Fruit fly (Drosophila melanogaster) whole organism, embryonic: Measurements from ENCODE around the gene CG6739.
A peak's percentile ranks its signal among the peaks of the same experiment; 100 is the strongest.

Source experiments
- Atf-2 ChIP-seq: fragments of 200-800 bp; sonication (Bioruptor generic); optimal IDR thresholded peaks from 2 replicates; lab custom pipeline; 2016; ENCODE audit warnings: missing biosample characterization, missing genetic modification characterization
- Bteb2 ChIP-seq: fragments of 200-800 bp; sonication (Bioruptor generic); optimal IDR thresholded peaks from 2 replicates; lab custom pipeline; 2016; ENCODE audit warnings: missing biosample characterization, missing genetic modification characterization
- CG11560 ChIP-seq: fragments of 200-800 bp; sonication (Bioruptor generic); IDR thresholded peaks from 3 replicates; pipeline ENCODE4 v1.3.6; 2022; ENCODE audit warnings: missing biosample characterization, missing genetic modification characterization
- CG14441 ChIP-seq: fragments of 200-800 bp; sonication (Bioruptor generic); IDR thresholded peaks from 2 replicates; pipeline ENCODE4 v1.3.6; 2022; ENCODE audit warnings: missing biosample characterization, missing genetic modification characterization
- CG1603 ChIP-seq: fragments of 200-800 bp; sonication (Bioruptor generic); optimal IDR thresholded peaks from 2 replicates; lab custom pipeline; 2019; ENCODE audit warnings: missing biosample characterization, mild to moderate bottlenecking, missing genetic modification characterization, moderate library complexity
- CG16779 ChIP-seq: fragments of 200-800 bp; sonication (Bioruptor generic); IDR thresholded peaks from 2 replicates; pipeline ENCODE4 v1.3.6; 2022; ENCODE audit warnings: missing biosample characterization, missing genetic modification characterization
- CG17568 ChIP-seq: fragments of 200-800 bp; sonication (Bioruptor generic); optimal IDR thresholded peaks from 2 replicates; lab custom pipeline; 2018; ENCODE audit warnings: missing biosample characterization, mild to moderate bottlenecking, missing genetic modification characterization, moderate library complexity
- CG1792 ChIP-seq: fragments of 200-800 bp; sonication (Bioruptor generic); optimal IDR thresholded peaks from 2 replicates; lab custom pipeline; 2016; ENCODE audit warnings: missing biosample characterization, missing genetic modification characterization
- CG2199 ChIP-seq: fragments of 200-800 bp; sonication (Bioruptor generic); IDR thresholded peaks from 3 replicates; pipeline ENCODE4 v1.3.6; 2022; ENCODE audit warnings: missing biosample characterization, missing genetic modification characterization
- CG5245 ChIP-seq: fragments of 200-800 bp; sonication (Bioruptor generic); optimal IDR thresholded peaks from 3 replicates; lab custom pipeline; 2016; ENCODE audit warnings: missing biosample characterization, missing genetic modification characterization
- CG7745 ChIP-seq: fragments of 200-800 bp; sonication (Bioruptor generic); optimal IDR thresholded peaks from 2 replicates; lab custom pipeline; 2018; ENCODE audit warnings: missing biosample characterization, mild to moderate bottlenecking, missing genetic modification characterization, moderate library complexity
- CG7839 ChIP-seq: fragments of 200-800 bp; sonication (Bioruptor generic); optimal IDR thresholded peaks from 3 replicates; lab custom pipeline; 2018; ENCODE audit warnings: missing biosample characterization, mild to moderate bottlenecking, missing genetic modification characterization, moderate library complexity
- CG8388 ChIP-seq: fragments of 200-800 bp; sonication (Bioruptor generic); optimal IDR thresholded peaks from 2 replicates; lab custom pipeline; 2019; ENCODE audit warnings: missing biosample characterization, mild to moderate bottlenecking, missing genetic modification characterization, moderate library complexity
- CHES-1-like ChIP-seq: fragments of 200-800 bp; sonication (Bioruptor generic); optimal IDR thresholded peaks from 2 replicates; lab custom pipeline; 2016; ENCODE audit warnings: missing biosample characterization, missing genetic modification characterization
- D ChIP-seq, 2 experiments: fragments of 200-800 bp in 1 of 2; fragments of >200 bp in 1 of 2; sonication (Bioruptor generic) in 1 of 2; optimal IDR thresholded peaks; 2 replicates in 1 of 2; 3 replicates in 1 of 2; lab custom pipeline; 2017; ENCODE audit warnings: mild to moderate bottlenecking in 1 of 2, missing biosample characterization in 1 of 2, missing genetic modification characterization in 1 of 2, missing genetic modification reagents in 1 of 2
- E2f1 ChIP-seq: fragments of 200-800 bp; sonication (Bioruptor generic); IDR thresholded peaks from 2 replicates; pipeline ENCODE4 v1.3.6; 2022; ENCODE audit warnings: missing biosample characterization, missing genetic modification characterization
- E2f2 ChIP-seq: fragments of 200-800 bp; sonication (Bioruptor generic); IDR thresholded peaks from 2 replicates; pipeline ENCODE4 v1.3.6; 2022; ENCODE audit warnings: missing biosample characterization, missing genetic modification characterization
- Ets65A ChIP-seq: fragments of 200-800 bp; sonication (Bioruptor generic); peaks from one replicate; lab custom pipeline; 2016; ENCODE audit warnings: missing biosample characterization, missing genetic modification characterization
- Fer2 ChIP-seq: fragments of 200-800 bp; sonication (Bioruptor generic); optimal IDR thresholded peaks from 2 replicates; lab custom pipeline; 2018; ENCODE audit warnings: missing biosample characterization, mild to moderate bottlenecking, missing genetic modification characterization, moderate library complexity
- H2.0 ChIP-seq: fragments of 200-800 bp; sonication (Bioruptor generic); IDR thresholded peaks from 2 replicates; pipeline ENCODE4 v1.3.6; 2022; ENCODE audit warnings: missing biosample characterization, missing genetic modification characterization
- NFAT ChIP-seq: fragments of 200-800 bp; sonication (Bioruptor generic); IDR thresholded peaks from 2 replicates; pipeline ENCODE4 v1.3.6; 2022; ENCODE audit warnings: missing biosample characterization, missing genetic modification characterization
- Ptx1 ChIP-seq: fragments of 200-800 bp; sonication (Bioruptor generic); IDR thresholded peaks from 2 replicates; pipeline ENCODE4 v1.3.6; 2022; ENCODE audit warnings: missing biosample characterization, missing genetic modification characterization
- Xrp1 ChIP-seq: fragments of 200-800 bp; sonication (Bioruptor generic); IDR thresholded peaks from 2 replicates; pipeline ENCODE4 v1.3.6; 2022; ENCODE audit warnings: missing biosample characterization, missing genetic modification characterization
- aop ChIP-seq: fragments of 200-800 bp; sonication (Bioruptor generic); IDR thresholded peaks from 2 replicates; pipeline ENCODE4 v1.3.6; 2022; ENCODE audit warnings: missing biosample characterization, missing genetic modification characterization
- ap ChIP-seq: fragments of 200-800 bp; sonication (Bioruptor generic); IDR thresholded peaks from 2 replicates; pipeline ENCODE4 v1.3.6; 2022; ENCODE audit warnings: missing biosample characterization, missing genetic modification characterization
- bcd ChIP-seq: fragments of 200-800 bp; sonication (Bioruptor generic); optimal IDR thresholded peaks from 2 replicates; lab custom pipeline; 2017; ENCODE audit warnings: missing biosample characterization, mild to moderate bottlenecking, missing genetic modification characterization
- bsh ChIP-seq, 2 experiments: fragments of 200-800 bp; sonication (Bioruptor generic); optimal IDR thresholded peaks; 2 replicates each; lab custom pipeline; 2017 to 2018; ENCODE audit warnings: mild to moderate bottlenecking in 2 of 2, missing biosample characterization in 2 of 2, missing genetic modification characterization in 2 of 2, moderate library complexity in 1 of 2
- chn ChIP-seq: fragments of 200-800 bp; sonication (Bioruptor generic); optimal IDR thresholded peaks from 2 replicates; lab custom pipeline; 2016; ENCODE audit warnings: missing biosample characterization, missing genetic modification characterization
- ci ChIP-seq: fragments of 200-800 bp; sonication (Bioruptor generic); IDR thresholded peaks from 3 replicates; pipeline ENCODE4 v1.3.6; 2022; ENCODE audit warnings: missing biosample characterization, missing genetic modification characterization
- crc ChIP-seq: fragments of 200-800 bp; sonication (Bioruptor generic); optimal IDR thresholded peaks from 2 replicates; lab custom pipeline; 2016; ENCODE audit warnings: missing biosample characterization, missing genetic modification characterization
- crol ChIP-seq: fragments of 200-800 bp; sonication (Bioruptor generic); IDR thresholded peaks from 2 replicates; pipeline ENCODE4 v1.3.6; 2022; ENCODE audit warnings: missing biosample characterization, missing genetic modification characterization
- cwo ChIP-seq: fragments of 200-800 bp; sonication (Bioruptor generic); optimal IDR thresholded peaks from 3 replicates; lab custom pipeline; 2017; ENCODE audit warnings: missing biosample characterization, missing genetic modification characterization, mild to moderate bottlenecking, moderate library complexity, missing genetic modification reagents
- en ChIP-seq: fragments of 200-800 bp; sonication (Bioruptor generic); optimal IDR thresholded peaks from 2 replicates; lab custom pipeline; 2016; ENCODE audit warnings: missing biosample characterization, missing genetic modification characterization
- eve ChIP-seq, 2 experiments: fragments of >200 bp; optimal IDR thresholded peaks; 2 replicates each; lab custom pipeline; 2017; ENCODE audit warnings: missing biosample characterization in 2 of 2, missing genetic modification characterization in 2 of 2
- inv ChIP-seq: fragments of 200-800 bp; sonication (Bioruptor generic); IDR thresholded peaks from 2 replicates; pipeline ENCODE4 v1.3.6; 2022; ENCODE audit warnings: missing biosample characterization, missing genetic modification characterization; ENCODE audit not compliant: partially characterized antibody
- jumu ChIP-seq: fragments of 200-800 bp; sonication (Bioruptor generic); optimal IDR thresholded peaks from 3 replicates; lab custom pipeline; 2016; ENCODE audit warnings: missing biosample characterization, missing genetic modification characterization
- knrl ChIP-seq: fragments of 200-800 bp; sonication (Bioruptor generic); IDR thresholded peaks from 3 replicates; pipeline ENCODE4 v1.3.6; 2022; ENCODE audit warnings: missing biosample characterization, missing genetic modification characterization; ENCODE audit not compliant: partially characterized antibody
- pnt ChIP-seq: fragments of 200-800 bp; sonication (Bioruptor generic); optimal IDR thresholded peaks from 3 replicates; lab custom pipeline; 2016; ENCODE audit warnings: missing biosample characterization, missing genetic modification characterization
- prd ChIP-seq, 3 experiments: fragments of >200 bp in 2 of 3; fragments of 200-800 bp in 1 of 3; sonication (Bioruptor generic) in 1 of 3; optimal IDR thresholded peaks in 2 of 3; IDR thresholded peaks in 1 of 3; 2 replicates in 2 of 3; 3 replicates in 1 of 3; pipeline versions ENCODE4 v1.3.6 to Lab custom; 2017 to 2022; ENCODE audit warnings: missing biosample characterization in 1 of 3, missing genetic modification characterization in 1 of 3
- pum ChIP-seq: fragments of 200-800 bp; sonication (Bioruptor generic); optimal IDR thresholded peaks from 2 replicates; lab custom pipeline; 2016; ENCODE audit warnings: missing biosample characterization, missing genetic modification characterization
- ro ChIP-seq: fragments of 200-800 bp; sonication (Bioruptor generic); IDR thresholded peaks from 2 replicates; pipeline ENCODE4 v1.3.6; 2022; ENCODE audit warnings: missing biosample characterization, missing genetic modification characterization
- row ChIP-seq: fragments of 200-800 bp; sonication (Bioruptor generic); IDR thresholded peaks from 3 replicates; pipeline ENCODE4 v1.3.6; 2022; ENCODE audit warnings: missing biosample characterization, missing genetic modification characterization
- sens ChIP-seq: fragments of 200-800 bp; sonication (Bioruptor generic); peaks from one replicate; lab custom pipeline; 2016; ENCODE audit warnings: missing biosample characterization, missing genetic modification characterization
- tin ChIP-seq: fragments of 200-800 bp; sonication (Bioruptor generic); optimal IDR thresholded peaks from 3 replicates; lab custom pipeline; 2016; ENCODE audit warnings: missing biosample characterization, missing genetic modification characterization
- tll ChIP-seq, 2 experiments: fragments of 200-800 bp in 1 of 2; fragments of >200 bp in 1 of 2; sonication (Bioruptor generic) in 1 of 2; optimal IDR thresholded peaks; 2 replicates each; lab custom pipeline; 2017 to 2019; ENCODE audit warnings: missing biosample characterization in 2 of 2, missing genetic modification characterization in 2 of 2, mild to moderate bottlenecking in 1 of 2, moderate library complexity in 1 of 2
- trem ChIP-seq: fragments of 200-800 bp; optimal IDR thresholded peaks from 3 replicates; lab custom pipeline; 2019; ENCODE audit warnings: missing biosample characterization, mild to moderate bottlenecking, missing genetic modification characterization, moderate library complexity
- zen ChIP-seq: fragments of 200-800 bp; sonication (Bioruptor generic); optimal IDR thresholded peaks from 3 replicates; lab custom pipeline; 2018; ENCODE audit warnings: missing biosample characterization, mild to moderate bottlenecking, missing genetic modification characterization, moderate library complexity

The CG6739 gene

dm6 chr2L:7616830-7617229 lies 8.6 kb downstream of the CG6739 start (continued):
- TF ChIP-seq D (optimal IDR thresholded peaks at IDR 0.05; lab: Kevin White, UChicago) = no peak
- TF ChIP-seq D (GFP tag; optimal IDR thresholded peaks at IDR 0.05; lab: Kevin White, UChicago) = peak; percentile 49
- peak; percentile 20 for TF ChIP-seq pnt (GFP tag; lab: Kevin White, UChicago)
- TF ChIP-seq jumu (GFP tag; lab: Kevin White, UChicago) = peak; percentile 19
- TF ChIP-seq Xrp1 (GFP tag; lab: Robert Waterston, UW) = peak; percentile 63; the same call in 1 of the 2 replicates
- TF ChIP-seq CG5245 (GFP tag; lab: Kevin White, UChicago) = peak; percentile 19
- TF ChIP-seq CG8388 (GFP tag; lab: Kevin White, UChicago) = peak; percentile 20

- TF ChIP-seq Ets65A (GFP tag; lab: Kevin White, UChicago) (peak; percentile 69), zen (tag; lab: Kevin White, UChicago) (peak; percentile 51), ap (no peak)
- TF ChIP-seq, all 482 proteins: peak for 2
Observed at dm6 chr2L:7618563-7618962, 10.4 kb downstream of the CG6739 start.

DNA sequence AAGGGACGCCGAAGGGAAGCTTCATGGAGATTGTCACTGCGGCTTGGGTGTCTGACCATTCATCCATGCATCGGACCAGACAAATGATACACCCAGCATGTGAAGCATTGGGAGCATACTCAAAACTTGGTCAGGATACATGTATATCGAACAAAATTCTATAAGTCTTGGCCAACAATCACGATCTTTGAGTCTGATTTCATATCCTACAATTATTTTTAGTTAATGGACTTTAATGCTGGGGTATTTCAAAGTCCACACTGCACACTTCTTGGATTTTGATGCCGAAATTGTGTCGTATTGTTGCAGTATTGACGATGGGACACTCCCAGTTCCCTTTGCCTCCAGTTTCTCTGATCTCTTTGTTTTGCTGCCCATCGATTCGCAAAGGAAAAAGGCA lies 11.0 kb downstream of the CG6739 start:
- TF ChIP-seq eve (GFP tag; optimal IDR thresholded peaks at IDR 0.05; lab: Kevin White, UChicago) = peak; percentile 23 to 50
- no peak for TF ChIP-seq CG1792
- 0 out of 3 replicates have a peak, but pooled peaks have one; percentile 20 for TF ChIP-seq ci
- TF ChIP-seq row (GFP tag; lab: Robert Waterston, UW) = no peak
- TF ChIP-seq Ptx1 = no peak
- no peak for TF ChIP-seq CG11560 (tag; lab: Robert Waterston, UW)
- no peak for TF ChIP-seq Fer2 (tag; lab: Kevin White, UChicago)
- TF ChIP-seq cwo (GFP tag; lab: Kevin White, UChicago) = no peak
- no peak for TF ChIP-seq Atf-2
- TF ChIP-seq tin (GFP tag; lab: Kevin White, UChicago) = no peak
- 0 out of 2 replicates have a peak, but pooled peaks have one; percentile 28 for TF ChIP-seq E2f1 (GFP tag; lab: Robert Waterston, UW)
- peak; percentile 40 for TF ChIP-seq pum (GFP tag; lab: Kevin White, UChicago)
- TF ChIP-seq CG14441 (GFP tag; lab: Robert Waterston, UW) = no peak
- TF ChIP-seq aop = no peak
- no peak for TF ChIP-seq E2f2 (GFP tag; lab: Robert Waterston, UW)
- no peak for TF ChIP-seq CHES-1-like (GFP tag; lab: Kevin White, UChicago)
- TF ChIP-seq CG7839 (tag; lab: Kevin White, UChicago) = no peak
- TF ChIP-seq NFAT = no peak
- TF ChIP-seq H2.0 (GFP tag; lab: Robert Waterston, UW) = peak; percentile 5; the same call in 1 of the 2 replicates
- TF ChIP-seq CG16779 (GFP tag; lab: Robert Waterston, UW) = no peak
- TF ChIP-seq knrl = no peak
- TF ChIP-seq CG1603 (tag; lab: Kevin White, UChicago) = peak; percentile 10
- peak in 1 of 2 experiments; percentile 6 for TF ChIP-seq bsh (GFP tag; optimal IDR thresholded peaks at IDR 0.05; lab: Kevin White, UChicago)
- no peak for TF ChIP-seq CG2199 (GFP tag; lab: Robert Waterston, UW)
- TF ChIP-seq sens (GFP tag; lab: Kevin White, UChicago) = peak; percentile 32
- TF ChIP-seq trem (tag; lab: Kevin White, UChicago) = no peak
- no peak for TF ChIP-seq chn (GFP tag; lab: Kevin White, UChicago)
- no peak for TF ChIP-seq inv (GFP tag; lab: Robert Waterston, UW)
- TF ChIP-seq ro (GFP tag; lab: Robert Waterston, UW) = no peak
- no peak for TF ChIP-seq CG7745
- TF ChIP-seq en = no peak
- TF ChIP-seq tll (GFP tag; optimal IDR thresholded peaks at IDR 0.05; lab: Kevin White, UChicago) = no peak
- no peak for TF ChIP-seq CG17568
- TF ChIP-seq Bteb2 (GFP tag; lab: Kevin White, UChicago) = no peak
- no peak for TF ChIP-seq crol (GFP tag; lab: Robert Waterston, UW)
- no peak for TF ChIP-seq crc (GFP tag; lab: Kevin White, UChicago)
- TF ChIP-seq prd (optimal IDR thresholded peaks at IDR 0.05; lab: Kevin White, UChicago) = no peak
- 0 out of 3 replicates have a peak, but pooled peaks have one; percentile 7 for TF ChIP-seq prd (GFP tag; IDR thresholded peaks at IDR 0.05; lab: Robert Waterston, UW)
- no peak for TF ChIP-seq bcd (GFP tag; lab: Kevin White, UChicago)
- TF ChIP-seq CG8388 (GFP tag; lab: Kevin White, UChicago) = no peak
